Fruit fly (Drosophila melanogaster) whole organism, embryonic: Measurements from ENCODE around the gene Drsl1.
A peak's percentile ranks its signal among the peaks of the same experiment; 100 is the strongest.

ENCODE experiments used
- Adf1 ChIP-seq: fragments of 200-800 bp; sonication (Bioruptor generic); IDR thresholded peaks from 2 replicates; pipeline ENCODE4 v1.3.6; 2022; ENCODE audit warnings: missing biosample characterization, missing genetic modification characterization
- Aef1 ChIP-seq: fragments of 200-800 bp; sonication (Bioruptor generic); IDR thresholded peaks from 3 replicates; pipeline ENCODE4 v1.3.6; 2022; ENCODE audit warnings: missing biosample characterization, missing genetic modification characterization
- B-H1 ChIP-seq: fragments of 200-800 bp; sonication (Bioruptor generic); IDR thresholded peaks from 3 replicates; pipeline ENCODE4 v1.3.6; 2022; ENCODE audit warnings: missing biosample characterization, missing genetic modification characterization
- CG1024 ChIP-seq: fragments of 200-800 bp; sonication (Bioruptor generic); IDR thresholded peaks from 2 replicates; pipeline ENCODE4 v1.3.6; 2022; ENCODE audit warnings: missing biosample characterization, missing genetic modification characterization
- CG10366 ChIP-seq: fragments of 200-800 bp; sonication (Bioruptor generic); IDR thresholded peaks from 2 replicates; pipeline ENCODE4 v1.3.6; 2022; ENCODE audit warnings: missing biosample characterization, missing genetic modification characterization
- CG11398 ChIP-seq: fragments of 200-800 bp; sonication (Bioruptor generic); optimal IDR thresholded peaks from 2 replicates; lab custom pipeline; 2016; ENCODE audit warnings: missing biosample characterization, missing genetic modification characterization
- CG11456 ChIP-seq: fragments of 200-800 bp; sonication (Bioruptor generic); IDR thresholded peaks from 3 replicates; pipeline ENCODE4 v1.3.6; 2022; ENCODE audit warnings: missing biosample characterization, missing genetic modification characterization
- CG1233 ChIP-seq: fragments of 200-800 bp; sonication (Bioruptor generic); optimal IDR thresholded peaks from 4 replicates; lab custom pipeline; 2018; ENCODE audit warnings: missing biosample characterization, mild to moderate bottlenecking, missing genetic modification characterization
- CG12659 ChIP-seq: fragments of 200-800 bp; sonication (Bioruptor generic); optimal IDR thresholded peaks from 3 replicates; lab custom pipeline; 2017; ENCODE audit warnings: mild to moderate bottlenecking, missing biosample characterization, missing genetic modification reagents, missing genetic modification characterization
- CG14014 ChIP-seq: fragments of 200-800 bp; sonication (Bioruptor generic); IDR thresholded peaks from 2 replicates; pipeline ENCODE4 v1.3.6; 2022; ENCODE audit warnings: missing biosample characterization, missing genetic modification characterization
- CG14965 ChIP-seq: fragments of 200-800 bp; sonication (Bioruptor generic); optimal IDR thresholded peaks from 2 replicates; lab custom pipeline; 2016; ENCODE audit warnings: missing biosample characterization, missing genetic modification characterization, borderline replicate concordance
- CG30403 ChIP-seq: fragments of 200-800 bp; sonication (Bioruptor generic); optimal IDR thresholded peaks from 3 replicates; lab custom pipeline; 2016; ENCODE audit warnings: missing biosample characterization, missing genetic modification characterization
- CG3065 ChIP-seq: fragments of 200-800 bp; sonication (Bioruptor generic); optimal IDR thresholded peaks from 2 replicates; lab custom pipeline; 2016; ENCODE audit warnings: missing biosample characterization, missing genetic modification characterization
- CG3407 ChIP-seq: fragments of 200-800 bp; sonication (Bioruptor generic); optimal IDR thresholded peaks from 2 replicates; lab custom pipeline; 2018; ENCODE audit warnings: missing biosample characterization, mild to moderate bottlenecking, missing genetic modification characterization
- CG3838 ChIP-seq: fragments of 200-800 bp; sonication (Bioruptor generic); optimal IDR thresholded peaks from 3 replicates; lab custom pipeline; 2016; ENCODE audit warnings: missing biosample characterization, missing genetic modification characterization
- CG4424 ChIP-seq: fragments of 200-800 bp; sonication (Bioruptor generic); optimal IDR thresholded peaks from 3 replicates; lab custom pipeline; 2016; ENCODE audit warnings: missing biosample characterization, missing genetic modification characterization
- CG6254 ChIP-seq: fragments of 200-800 bp; sonication (Bioruptor generic); optimal IDR thresholded peaks from 3 replicates; lab custom pipeline; 2017; ENCODE audit warnings: mild to moderate bottlenecking, missing biosample characterization, missing genetic modification reagents, missing genetic modification characterization
- CG6683 ChIP-seq: fragments of 200-800 bp; sonication (Bioruptor generic); optimal IDR thresholded peaks from 2 replicates; lab custom pipeline; 2017; ENCODE audit warnings: missing biosample characterization, mild to moderate bottlenecking, missing genetic modification characterization, missing genetic modification reagents
- CG6854 ChIP-seq: fragments of 200-800 bp; sonication (Bioruptor generic); optimal IDR thresholded peaks from 3 replicates; lab custom pipeline; 2017; ENCODE audit warnings: missing biosample characterization, mild to moderate bottlenecking, missing genetic modification characterization
- CG7271 ChIP-seq: fragments of 200-800 bp; sonication (Bioruptor generic); optimal IDR thresholded peaks from 2 replicates; lab custom pipeline; 2018; ENCODE audit warnings: missing biosample characterization, mild to moderate bottlenecking, missing genetic modification characterization, moderate library complexity
- CG8290 ChIP-seq, 3 experiments: fragments of 200-800 bp; sonication (Bioruptor generic); optimal IDR thresholded peaks; 2 replicates each; lab custom pipeline; 2016 to 2019; ENCODE audit warnings: missing biosample characterization in 3 of 3, missing genetic modification characterization in 3 of 3, mild to moderate bottlenecking in 2 of 3, moderate library complexity in 1 of 3
- Dfd ChIP-seq, 2 experiments: fragments of >200 bp; optimal IDR thresholded peaks; 2 replicates each; lab custom pipeline; 2017; ENCODE audit warnings: missing biosample characterization in 2 of 2, missing genetic modification characterization in 2 of 2
- Doc2 ChIP-seq: fragments of 200-800 bp; sonication (Bioruptor generic); IDR thresholded peaks from 2 replicates; pipeline ENCODE4 v1.3.6; 2022; ENCODE audit warnings: missing biosample characterization, missing genetic modification characterization
- Dref ChIP-seq: fragments of 200-800 bp; sonication (Bioruptor generic); IDR thresholded peaks from 2 replicates; pipeline ENCODE4 v1.3.6; 2022; ENCODE audit warnings: missing biosample characterization, missing genetic modification characterization
- Drgx ChIP-seq: fragments of 200-800 bp; sonication (Bioruptor generic); IDR thresholded peaks from 2 replicates; pipeline ENCODE4 v1.3.6; 2022; ENCODE audit warnings: missing biosample characterization, missing genetic modification characterization
- Gsc ChIP-seq: fragments of 200-800 bp; sonication (Bioruptor generic); IDR thresholded peaks from 2 replicates; pipeline ENCODE4 v1.3.6; 2022; ENCODE audit warnings: missing biosample characterization, missing genetic modification characterization
- HLH3B ChIP-seq: fragments of 200-800 bp; sonication (Bioruptor generic); IDR thresholded peaks from 2 replicates; pipeline ENCODE4 v1.3.6; 2022; ENCODE audit warnings: missing biosample characterization, missing genetic modification characterization
- HmgZ ChIP-seq: fragments of 200-800 bp; sonication (Bioruptor generic); optimal IDR thresholded peaks from 2 replicates; lab custom pipeline; 2018; ENCODE audit warnings: missing biosample characterization, mild to moderate bottlenecking, missing genetic modification characterization
- Hsf ChIP-seq: fragments of 200-800 bp; sonication (Bioruptor generic); optimal IDR thresholded peaks from 3 replicates; lab custom pipeline; 2016; ENCODE audit warnings: missing biosample characterization, missing genetic modification characterization
- MESR4 ChIP-seq: fragments of 200-800 bp; sonication (Bioruptor generic); optimal IDR thresholded peaks from 2 replicates; lab custom pipeline; 2018; ENCODE audit warnings: missing biosample characterization, mild to moderate bottlenecking, missing genetic modification characterization, moderate library complexity
- Meics ChIP-seq: fragments of 200-800 bp; sonication (Bioruptor generic); optimal IDR thresholded peaks from 2 replicates; lab custom pipeline; 2017; ENCODE audit warnings: missing biosample characterization, mild to moderate bottlenecking, missing genetic modification characterization
- Nf-YA ChIP-seq: fragments of 200-800 bp; sonication (Bioruptor generic); IDR thresholded peaks from 2 replicates; pipeline ENCODE4 v1.3.6; 2022; ENCODE audit warnings: missing biosample characterization, missing genetic modification characterization
- Scr ChIP-seq: fragments of 200-800 bp; sonication (Bioruptor generic); IDR thresholded peaks from 2 replicates; pipeline ENCODE4 v1.3.6; 2022; ENCODE audit warnings: missing biosample characterization, missing genetic modification characterization; ENCODE audit not compliant: partially characterized antibody
- Ssrp ChIP-seq: fragments of 200-800 bp; sonication (Bioruptor generic); optimal IDR thresholded peaks from 2 replicates; lab custom pipeline; 2018; ENCODE audit warnings: missing biosample characterization, mild to moderate bottlenecking, missing genetic modification characterization, moderate library complexity
- TFAM ChIP-seq: fragments of 200-800 bp; sonication (Bioruptor generic); optimal IDR thresholded peaks from 2 replicates; lab custom pipeline; 2017; ENCODE audit warnings: missing biosample characterization, missing genetic modification characterization, inconsistent platforms
- Taf1 ChIP-seq: fragments of 200-800 bp; sonication (Bioruptor generic); IDR thresholded peaks from 2 replicates; pipeline ENCODE4 v1.3.6; 2022; ENCODE audit warnings: missing biosample characterization, missing genetic modification characterization
- bowl ChIP-seq: fragments of 200-800 bp; sonication (Bioruptor generic); IDR thresholded peaks from 2 replicates; pipeline ENCODE4 v1.3.6; 2022; ENCODE audit warnings: missing biosample characterization, missing genetic modification characterization
- br ChIP-seq: fragments of >200 bp; optimal IDR thresholded peaks from 2 replicates; lab custom pipeline; 2017
- cas ChIP-seq: fragments of 200-800 bp; sonication (Bioruptor generic); IDR thresholded peaks from 2 replicates; pipeline ENCODE4 v1.3.6; 2022; ENCODE audit warnings: missing biosample characterization, missing genetic modification characterization
- dpn ChIP-seq, 2 experiments: fragments of 200-800 bp; sonication (Bioruptor generic); optimal IDR thresholded peaks; 3 replicates each; lab custom pipeline; 2016; ENCODE audit warnings: missing biosample characterization in 2 of 2, missing genetic modification characterization in 2 of 2
- gce ChIP-seq: fragments of 200-800 bp; sonication (Bioruptor generic); IDR thresholded peaks from 3 replicates; pipeline ENCODE4 v1.3.6; 2022; ENCODE audit warnings: missing biosample characterization, missing genetic modification characterization
- gcm2 ChIP-seq: fragments of 200-800 bp; sonication (Bioruptor generic); optimal IDR thresholded peaks from 2 replicates; lab custom pipeline; 2016; ENCODE audit warnings: missing biosample characterization, missing genetic modification characterization
- gt ChIP-seq: fragments of 200-800 bp; sonication (Bioruptor generic); IDR thresholded peaks from 2 replicates; pipeline ENCODE4 v1.3.6; 2022; ENCODE audit warnings: missing biosample characterization, missing genetic modification characterization
- kni ChIP-seq: fragments of 200-800 bp; sonication (Bioruptor generic); optimal IDR thresholded peaks from 3 replicates; lab custom pipeline; 2017; ENCODE audit warnings: mild to moderate bottlenecking, missing biosample characterization, missing genetic modification reagents, missing genetic modification characterization
- salm ChIP-seq: fragments of 200-800 bp; sonication (Bioruptor generic); optimal IDR thresholded peaks from 2 replicates; lab custom pipeline; 2018; ENCODE audit warnings: missing biosample characterization, mild to moderate bottlenecking, missing genetic modification characterization
- slbo ChIP-seq: fragments of 200-800 bp; sonication (Bioruptor generic); IDR thresholded peaks from 2 replicates; pipeline ENCODE4 v1.3.6; 2022; ENCODE audit warnings: missing biosample characterization, missing genetic modification characterization
- slp2 ChIP-seq: fragments of 200-800 bp; sonication (Bioruptor generic); optimal IDR thresholded peaks from 2 replicates; lab custom pipeline; 2016; ENCODE audit warnings: missing biosample characterization, missing genetic modification characterization
- stc ChIP-seq: fragments of 200-800 bp; sonication (Bioruptor generic); IDR thresholded peaks from 2 replicates; pipeline ENCODE4 v1.3.6; 2022; ENCODE audit warnings: missing biosample characterization, missing genetic modification characterization
- vfl ChIP-seq: fragments of 200-800 bp; sonication (Bioruptor generic); optimal IDR thresholded peaks from 2 replicates; lab custom pipeline; 2016; ENCODE audit warnings: missing biosample characterization, missing genetic modification characterization
- wor ChIP-seq: fragments of 200-800 bp; sonication (Bioruptor generic); IDR thresholded peaks from 2 replicates; pipeline ENCODE4 v1.3.6; 2022; ENCODE audit warnings: missing biosample characterization, missing genetic modification characterization

Drsl1 gene

DNA sequence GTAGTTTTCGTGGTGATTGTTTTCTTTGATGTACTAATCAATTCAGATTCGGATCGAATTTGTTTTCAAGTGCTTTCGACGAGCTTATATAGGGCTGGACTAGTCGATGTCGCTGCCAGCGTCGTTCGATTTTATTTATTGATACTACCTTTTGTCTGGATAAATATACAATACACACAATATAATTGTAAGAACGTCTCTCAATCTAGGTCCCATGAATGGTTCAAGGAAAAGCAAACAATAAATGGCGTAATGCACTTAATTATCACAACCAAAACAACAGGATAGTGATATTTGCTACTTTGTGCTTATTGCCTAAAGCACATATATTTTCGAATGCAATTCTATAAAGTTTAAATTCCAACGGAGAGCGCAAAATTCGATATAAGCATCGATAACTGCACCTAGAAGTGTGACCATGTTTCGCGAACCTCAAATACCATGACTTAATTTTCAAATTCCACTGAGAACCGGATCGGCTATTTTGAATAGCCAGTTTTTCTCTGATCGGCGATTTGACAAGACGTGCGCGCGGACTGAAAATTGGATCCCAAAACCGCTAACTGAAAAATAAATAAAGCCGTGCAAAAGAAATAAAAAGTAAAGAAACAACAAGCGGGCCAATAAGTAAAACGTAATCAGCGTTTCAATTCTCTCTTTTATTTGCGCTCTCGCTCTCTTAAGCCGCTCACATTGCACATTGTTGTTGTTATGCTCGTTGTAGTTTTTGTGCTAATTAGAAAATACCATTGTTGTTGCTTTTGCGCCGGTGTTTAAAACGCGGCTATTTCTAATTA is 978 bp upstream of the Drsl1 start, which contains the start of the genes Drsl6 and kst (continued):
- TF ChIP-seq Adf1 = no peak
- TF ChIP-seq HLH3B (GFP tag; lab: Robert Waterston, UW) = peak; percentile 14; the same call in 1 of the 2 replicates
- TF ChIP-seq Doc2 (GFP tag; lab: Robert Waterston, UW) = no peak
- TF ChIP-seq vfl (GFP tag; lab: Kevin White, UChicago) = no peak
- TF ChIP-seq CG3065 (GFP tag; lab: Kevin White, UChicago) = no peak
- TF ChIP-seq CG11398 = peak; percentile 41
- peak in 1 of 2 experiments; percentile 27 for TF ChIP-seq dpn (GFP tag; optimal IDR thresholded peaks at IDR 0.05; lab: Kevin White, UChicago)
- TF ChIP-seq Meics = no peak
- TF ChIP-seq wor (GFP tag; lab: Robert Waterston, UW) = no peak
- peak; percentile 37; the same call in 1 of the 3 replicates for TF ChIP-seq gce (GFP tag; lab: Robert Waterston, UW)
- no peak for TF ChIP-seq CG6683 (GFP tag; lab: Kevin White, UChicago)
- no peak for TF ChIP-seq CG4424 (GFP tag; lab: Kevin White, UChicago)
- no peak for TF ChIP-seq cas (GFP tag; lab: Robert Waterston, UW)
- TF ChIP-seq CG3838 (GFP tag; lab: Kevin White, UChicago) = no peak
- peak; percentile 25; the same call in 1 of the 2 replicates for TF ChIP-seq Nf-YA (GFP tag; lab: Robert Waterston, UW)
- peak; percentile 24 for TF ChIP-seq CG6854 (GFP tag; lab: Kevin White, UChicago)
- no peak for TF ChIP-seq CG14965 (GFP tag; lab: Kevin White, UChicago)
- TF ChIP-seq CG3407 (GFP tag; lab: Kevin White, UChicago) = no peak
- TF ChIP-seq CG1024 = no peak
- peak; percentile 44; the same call in 1 of the 2 replicates for TF ChIP-seq Drgx (GFP tag; lab: Robert Waterston, UW)
- no peak for TF ChIP-seq CG6254 (GFP tag; lab: Kevin White, UChicago)
- TF ChIP-seq stc (GFP tag; lab: Robert Waterston, UW) = 0 out of 2 replicates have a peak, but pooled peaks have one; percentile 8
- TF ChIP-seq Dref (GFP tag; lab: Robert Waterston, UW) = peak; percentile 75
- TF ChIP-seq Ssrp (tag; lab: Kevin White, UChicago) = no peak
- peak; percentile 61 for TF ChIP-seq CG12659 (GFP tag; lab: Kevin White, UChicago)
- no peak for TF ChIP-seq Dfd (GFP tag; optimal IDR thresholded peaks at IDR 0.05; lab: Kevin White, UChicago)
- no peak for TF ChIP-seq slbo (GFP tag; lab: Robert Waterston, UW)
- no peak for TF ChIP-seq Aef1 (GFP tag; lab: Robert Waterston, UW)
- peak; percentile 78 for TF ChIP-seq kni (GFP tag; lab: Kevin White, UChicago)
- TF ChIP-seq CG7271 (tag; lab: Kevin White, UChicago) = no peak
- no peak for TF ChIP-seq CG10366 (GFP tag; lab: Robert Waterston, UW)
- TF ChIP-seq MESR4 (GFP tag; lab: Kevin White, UChicago) = peak; percentile 7
- no peak for TF ChIP-seq Gsc (GFP tag; lab: Robert Waterston, UW)
- TF ChIP-seq CG30403 (GFP tag; lab: Kevin White, UChicago) = no peak
- TF ChIP-seq Hsf = no peak
- no peak for TF ChIP-seq bowl (GFP tag; lab: Robert Waterston, UW)
- no peak for TF ChIP-seq B-H1 (GFP tag; lab: Robert Waterston, UW)
- peak; percentile 41 for TF ChIP-seq CG8290 (GFP tag; optimal IDR thresholded peaks at IDR 0.05; lab: Kevin White, UChicago)
- TF ChIP-seq CG8290 (tag; optimal IDR thresholded peaks at IDR 0.05; lab: Kevin White, UChicago) = no peak
- no peak for TF ChIP-seq br (lab: Kevin White, UChicago)
- no peak for TF ChIP-seq salm (tag; lab: Kevin White, UChicago)
- no peak for TF ChIP-seq slp2 (GFP tag; lab: Kevin White, UChicago)
- TF ChIP-seq CG11456 (GFP tag; lab: Robert Waterston, UW) = no peak
- no peak for TF ChIP-seq gcm2 (GFP tag; lab: Kevin White, UChicago)
- TF ChIP-seq CG14014 (GFP tag; lab: Robert Waterston, UW) = peak; percentile 12; the same call in 1 of the 2 replicates
- TF ChIP-seq TFAM = no peak
- TF ChIP-seq gt = no peak
- TF ChIP-seq Scr = no peak; the same call in 1 of the 2 replicates
- TF ChIP-seq Taf1 = no peak
- TF ChIP-seq CG1233 (GFP tag; lab: Kevin White, UChicago) = no peak
- TF ChIP-seq HmgZ (tag; lab: Kevin White, UChicago) = peak; percentile 65
